Fruit fly (Drosophila melanogaster) whole organism, embryonic: ENCODE data around the gene Snm1.
A peak's percentile ranks its signal among the peaks of the same experiment; 100 is the strongest.

ENCODE experiments used
- BEAF-32 ChIP-seq: fragments of 200-800 bp; sonication (Bioruptor generic); optimal IDR thresholded peaks from 3 replicates; lab custom pipeline; 2017; ENCODE audit warnings: missing biosample characterization, missing genetic modification characterization, mild to moderate bottlenecking, moderate library complexity, missing genetic modification reagents
- Bgb ChIP-seq: fragments of 200-800 bp; sonication (Bioruptor generic); IDR thresholded peaks from 2 replicates; pipeline ENCODE4 v1.3.6; 2022; ENCODE audit warnings: missing biosample characterization, missing genetic modification characterization; ENCODE audit not compliant: partially characterized antibody
- Bteb2 ChIP-seq: fragments of 200-800 bp; sonication (Bioruptor generic); optimal IDR thresholded peaks from 2 replicates; lab custom pipeline; 2016; ENCODE audit warnings: missing biosample characterization, missing genetic modification characterization
- CG11504 ChIP-seq: fragments of 200-800 bp; sonication (Bioruptor generic); optimal IDR thresholded peaks from 3 replicates; lab custom pipeline; 2019; ENCODE audit warnings: missing biosample characterization, mild to moderate bottlenecking, missing genetic modification characterization, moderate library complexity
- CG12155 ChIP-seq: fragments of 200-800 bp; sonication (Bioruptor generic); optimal IDR thresholded peaks from 3 replicates; lab custom pipeline; 2016; ENCODE audit warnings: missing biosample characterization, missing genetic modification characterization
- CG12769 ChIP-seq: fragments of 200-800 bp; sonication (Bioruptor generic); optimal IDR thresholded peaks from 2 replicates; lab custom pipeline; 2019; ENCODE audit warnings: missing biosample characterization, mild to moderate bottlenecking, missing genetic modification characterization, moderate library complexity
- CG13424 ChIP-seq: fragments of 200-800 bp; sonication (Bioruptor generic); optimal IDR thresholded peaks from 2 replicates; lab custom pipeline; 2019; ENCODE audit warnings: missing biosample characterization, mild to moderate bottlenecking, missing genetic modification characterization, moderate library complexity
- CG13624 ChIP-seq: fragments of 200-800 bp; sonication (Bioruptor generic); optimal IDR thresholded peaks from 2 replicates; lab custom pipeline; 2016; ENCODE audit warnings: missing biosample characterization, missing genetic modification characterization
- CG15479 ChIP-seq: fragments of 200-800 bp; sonication (Bioruptor generic); optimal IDR thresholded peaks from 3 replicates; lab custom pipeline; 2019; ENCODE audit warnings: missing biosample characterization, mild to moderate bottlenecking, missing genetic modification characterization, moderate library complexity
- CG1792 ChIP-seq: fragments of 200-800 bp; sonication (Bioruptor generic); optimal IDR thresholded peaks from 2 replicates; lab custom pipeline; 2016; ENCODE audit warnings: missing biosample characterization, missing genetic modification characterization
- CG32767 ChIP-seq: fragments of 200-800 bp; sonication (Bioruptor generic); IDR thresholded peaks from 2 replicates; pipeline ENCODE4 v1.3.6; 2022; ENCODE audit warnings: missing biosample characterization, missing genetic modification characterization
- CG6175 ChIP-seq: fragments of 200-800 bp; sonication (Bioruptor generic); IDR thresholded peaks from 3 replicates; pipeline ENCODE4 v1.3.6; 2022; ENCODE audit warnings: missing biosample characterization, missing genetic modification characterization
- CG6272 ChIP-seq: fragments of 200-800 bp; sonication (Bioruptor generic); IDR thresholded peaks from 2 replicates; pipeline ENCODE4 v1.3.6; 2022; ENCODE audit warnings: missing biosample characterization, missing genetic modification characterization
- CG6689 ChIP-seq: fragments of 200-800 bp; sonication (Bioruptor generic); IDR thresholded peaks from 2 replicates; pipeline ENCODE4 v1.3.6; 2022; ENCODE audit warnings: missing biosample characterization, missing genetic modification characterization
- CG6791 ChIP-seq: fragments of 200-800 bp; sonication (Bioruptor generic); IDR thresholded peaks from 3 replicates; pipeline ENCODE4 v1.3.6; 2022; ENCODE audit warnings: missing biosample characterization, missing genetic modification characterization; ENCODE audit not compliant: partially characterized antibody
- CG7745 ChIP-seq: fragments of 200-800 bp; sonication (Bioruptor generic); optimal IDR thresholded peaks from 2 replicates; lab custom pipeline; 2018; ENCODE audit warnings: missing biosample characterization, mild to moderate bottlenecking, missing genetic modification characterization, moderate library complexity
- CG9609 ChIP-seq: fragments of 200-800 bp; sonication (Bioruptor generic); optimal IDR thresholded peaks from 3 replicates; lab custom pipeline; 2016; ENCODE audit warnings: missing biosample characterization, missing genetic modification characterization
- Camta ChIP-seq: fragments of 200-800 bp; sonication (Bioruptor generic); optimal IDR thresholded peaks from 2 replicates; lab custom pipeline; 2016; ENCODE audit warnings: missing biosample characterization, missing genetic modification characterization
- Deaf1 ChIP-seq: fragments of 200-800 bp; optimal IDR thresholded peaks from 3 replicates; lab custom pipeline; 2019; ENCODE audit warnings: missing biosample characterization, mild to moderate bottlenecking, missing genetic modification characterization, moderate library complexity
- ERR ChIP-seq: fragments of 200-800 bp; sonication (Bioruptor generic); optimal IDR thresholded peaks from 2 replicates; lab custom pipeline; 2016; ENCODE audit warnings: missing biosample characterization, missing genetic modification characterization
- Fer2 ChIP-seq: fragments of 200-800 bp; sonication (Bioruptor generic); optimal IDR thresholded peaks from 2 replicates; lab custom pipeline; 2018; ENCODE audit warnings: missing biosample characterization, mild to moderate bottlenecking, missing genetic modification characterization, moderate library complexity
- Hmx ChIP-seq: fragments of 200-800 bp; sonication (Bioruptor generic); optimal IDR thresholded peaks from 2 replicates; lab custom pipeline; 2016; ENCODE audit warnings: missing biosample characterization, missing genetic modification characterization
- Lpt ChIP-seq: fragments of >200 bp; optimal IDR thresholded peaks from 2 replicates; lab custom pipeline; 2018; ENCODE audit warnings: missing biosample characterization, missing genetic modification characterization
- Mrtf ChIP-seq: fragments of 200-800 bp; sonication (Bioruptor generic); IDR thresholded peaks from 3 replicates; pipeline ENCODE4 v1.3.6; 2022; ENCODE audit warnings: missing biosample characterization, missing genetic modification characterization
- NK7.1 ChIP-seq: fragments of 200-800 bp; sonication (Bioruptor generic); optimal IDR thresholded peaks from 3 replicates; lab custom pipeline; 2016; ENCODE audit warnings: missing biosample characterization, missing genetic modification characterization
- NfI ChIP-seq: fragments of 200-800 bp; sonication (Bioruptor generic); optimal IDR thresholded peaks from 3 replicates; lab custom pipeline; 2018; ENCODE audit warnings: missing biosample characterization, mild to moderate bottlenecking, missing genetic modification characterization, moderate library complexity
- Poxn ChIP-seq: fragments of 200-800 bp; sonication (Bioruptor generic); IDR thresholded peaks from 2 replicates; pipeline ENCODE4 v1.3.6; 2022; ENCODE audit warnings: missing biosample characterization, missing genetic modification characterization
- Ravus ChIP-seq: fragments of 200-800 bp; sonication (Bioruptor generic); IDR thresholded peaks from 2 replicates; pipeline ENCODE4 v1.3.6; 2022; ENCODE audit warnings: missing biosample characterization, missing genetic modification characterization
- Sry-β ChIP-seq: fragments of 200-800 bp; sonication (Bioruptor generic); optimal IDR thresholded peaks from 2 replicates; lab custom pipeline; 2018; ENCODE audit warnings: missing biosample characterization, mild to moderate bottlenecking, missing genetic modification characterization, moderate library complexity
- Stat92E ChIP-seq, 3 experiments: fragments of >200 bp in 2 of 3; fragments of 200-800 bp in 1 of 3; sonication (Bioruptor generic) in 1 of 3; optimal IDR thresholded peaks; 2 replicates each; lab custom pipeline; 2017 to 2019; ENCODE audit warnings: missing biosample characterization in 3 of 3, missing genetic modification characterization in 3 of 3, mild to moderate bottlenecking in 1 of 3, moderate library complexity in 1 of 3
- TFAM ChIP-seq: fragments of 200-800 bp; sonication (Bioruptor generic); optimal IDR thresholded peaks from 2 replicates; lab custom pipeline; 2017; ENCODE audit warnings: missing biosample characterization, missing genetic modification characterization, inconsistent platforms
- amos ChIP-seq: fragments of 200-800 bp; sonication (Bioruptor generic); IDR thresholded peaks from 2 replicates; pipeline ENCODE4 v1.3.6; 2022; ENCODE audit warnings: missing biosample characterization, missing genetic modification characterization; ENCODE audit not compliant: partially characterized antibody
- bbx ChIP-seq: fragments of 200-800 bp; sonication (Bioruptor generic); IDR thresholded peaks from 2 replicates; pipeline ENCODE4 v1.3.6; 2022; ENCODE audit warnings: missing biosample characterization, missing genetic modification characterization; ENCODE audit not compliant: partially characterized antibody
- crol ChIP-seq: fragments of 200-800 bp; sonication (Bioruptor generic); IDR thresholded peaks from 2 replicates; pipeline ENCODE4 v1.3.6; 2022; ENCODE audit warnings: missing biosample characterization, missing genetic modification characterization
- dati ChIP-seq: fragments of 200-800 bp; sonication (Bioruptor generic); IDR thresholded peaks from 2 replicates; pipeline ENCODE4 v1.3.6; 2022; ENCODE audit warnings: missing biosample characterization, missing genetic modification characterization
- gem ChIP-seq: fragments of 200-800 bp; sonication (Bioruptor generic); optimal IDR thresholded peaks from 2 replicates; lab custom pipeline; 2019; ENCODE audit warnings: missing biosample characterization, mild to moderate bottlenecking, missing genetic modification characterization, moderate library complexity
- gro ChIP-seq: fragments of 200-800 bp; sonication (Bioruptor generic); optimal IDR thresholded peaks from 2 replicates; lab custom pipeline; 2016; ENCODE audit warnings: missing biosample characterization, missing genetic modification characterization
- gsb ChIP-seq: fragments of 200-800 bp; sonication (Bioruptor generic); IDR thresholded peaks from 2 replicates; pipeline ENCODE4 v1.3.6; 2022; ENCODE audit warnings: missing biosample characterization, missing genetic modification characterization
- gsb-n ChIP-seq: fragments of 200-800 bp; sonication (Bioruptor generic); optimal IDR thresholded peaks from 3 replicates; lab custom pipeline; 2018; ENCODE audit warnings: missing biosample characterization, mild to moderate bottlenecking, missing genetic modification characterization
- h ChIP-seq: fragments of >200 bp; optimal IDR thresholded peaks from 2 replicates; lab custom pipeline; 2017
- ham ChIP-seq: fragments of 200-800 bp; sonication (Bioruptor generic); IDR thresholded peaks from 2 replicates; pipeline ENCODE4 v1.3.6; 2022; ENCODE audit warnings: missing biosample characterization, missing genetic modification characterization
- mam ChIP-seq: fragments of 200-800 bp; sonication (Bioruptor generic); optimal IDR thresholded peaks from 3 replicates; lab custom pipeline; 2016; ENCODE audit warnings: missing biosample characterization, missing genetic modification characterization
- nmo ChIP-seq: fragments of 200-800 bp; sonication (Bioruptor generic); optimal IDR thresholded peaks from 2 replicates; lab custom pipeline; 2018; ENCODE audit warnings: missing biosample characterization, mild to moderate bottlenecking, missing genetic modification characterization, moderate library complexity
- nom ChIP-seq: fragments of 200-800 bp; sonication (Bioruptor generic); optimal IDR thresholded peaks from 2 replicates; lab custom pipeline; 2017; ENCODE audit warnings: missing biosample characterization, missing genetic modification characterization, mild to moderate bottlenecking, moderate library complexity, missing genetic modification reagents
- peb ChIP-seq: fragments of 200-800 bp; sonication (Bioruptor generic); IDR thresholded peaks from 2 replicates; pipeline ENCODE4 v1.3.6; 2022; ENCODE audit warnings: missing biosample characterization, missing genetic modification characterization
- pfk ChIP-seq: fragments of 200-800 bp; sonication (Bioruptor generic); optimal IDR thresholded peaks from 2 replicates; lab custom pipeline; 2018; ENCODE audit warnings: missing biosample characterization, mild to moderate bottlenecking, missing genetic modification characterization, moderate library complexity
- shn ChIP-seq: fragments of 200-800 bp; sonication (Bioruptor generic); optimal IDR thresholded peaks from 3 replicates; lab custom pipeline; 2016; ENCODE audit warnings: missing biosample characterization, missing genetic modification characterization
- slp2 ChIP-seq: fragments of 200-800 bp; sonication (Bioruptor generic); optimal IDR thresholded peaks from 2 replicates; lab custom pipeline; 2016; ENCODE audit warnings: missing biosample characterization, missing genetic modification characterization
- stwl ChIP-seq: fragments of 200-800 bp; sonication (Bioruptor generic); optimal IDR thresholded peaks from 3 replicates; lab custom pipeline; 2018; ENCODE audit warnings: missing biosample characterization, mild to moderate bottlenecking, missing genetic modification characterization, moderate library complexity
- tna ChIP-seq: fragments of 200-800 bp; sonication (Bioruptor generic); IDR thresholded peaks from 2 replicates; pipeline ENCODE4 v1.3.6; 2022; ENCODE audit warnings: missing biosample characterization, missing genetic modification characterization; ENCODE audit not compliant: partially characterized antibody
- tx ChIP-seq: fragments of 200-800 bp; sonication (Bioruptor generic); optimal IDR thresholded peaks from 2 replicates; lab custom pipeline; 2016; ENCODE audit warnings: missing biosample characterization, missing genetic modification characterization
- vvl ChIP-seq: fragments of 200-800 bp; sonication (Bioruptor generic); IDR thresholded peaks from 2 replicates; pipeline ENCODE4 v1.3.6; 2022; ENCODE audit warnings: missing biosample characterization, missing genetic modification characterization

The Snm1 gene

dm6 chr3R:5564775-5565190 lies 9.9 kb downstream of the Snm1 start, which contains the start of the genes CG14671 and CG12746 (continued):
- no peak for TF ChIP-seq Stat92E (GFP tag; optimal IDR thresholded peaks at IDR 0.05; lab: Kevin White, UChicago)
- TF ChIP-seq CG6272 (GFP tag; lab: Robert Waterston, UW), result no peak
- TF ChIP-seq dati (GFP tag; lab: Robert Waterston, UW), result no peak
- TF ChIP-seq tna (GFP tag; lab: Robert Waterston, UW), result no peak
- no peak for TF ChIP-seq vvl (GFP tag; lab: Robert Waterston, UW)
- TF ChIP-seq Fer2 (tag; lab: Kevin White, UChicago), result no peak
- TF ChIP-seq Poxn, result no peak
- 0 out of 3 replicates have a peak, but pooled peaks have one; percentile 26 for TF ChIP-seq Mrtf (GFP tag; lab: Robert Waterston, UW)
- no peak for TF ChIP-seq CG12769
- TF ChIP-seq gsb (GFP tag; lab: Robert Waterston, UW), result no peak
- TF ChIP-seq Lpt (GFP tag; lab: Kevin White, UChicago), result no peak
- TF ChIP-seq CG1792 (GFP tag; lab: Kevin White, UChicago), result no peak
- peak; percentile 94 for TF ChIP-seq crol
- no peak for TF ChIP-seq peb (GFP tag; lab: Robert Waterston, UW)
- TF ChIP-seq Bgb (GFP tag; lab: Robert Waterston, UW), result peak; percentile 20; the same call in 1 of the 2 replicates
- TF ChIP-seq bbx, result peak; percentile 29; the same call in 1 of the 2 replicates
- no peak for TF ChIP-seq gro (GFP tag; lab: Kevin White, UChicago)
- peak; percentile 57 for TF ChIP-seq CG15479 (GFP tag; lab: Kevin White, UChicago)
- peak; percentile 14 for TF ChIP-seq tx (GFP tag; lab: Kevin White, UChicago)
- TF ChIP-seq ERR (GFP tag; lab: Kevin White, UChicago), result no peak
- TF ChIP-seq Sry-β (GFP tag; lab: Kevin White, UChicago), result peak; percentile 88
- no peak for TF ChIP-seq CG7745 (tag; lab: Kevin White, UChicago)
- TF ChIP-seq TFAM (GFP tag; lab: Kevin White, UChicago), result no peak
- TF ChIP-seq amos (GFP tag; lab: Robert Waterston, UW), result no peak; the same call in 1 of the 2 replicates
- peak; percentile 28 for TF ChIP-seq BEAF-32 (GFP tag; lab: Kevin White, UChicago)
- TF ChIP-seq CG6175, result no peak
- no peak for TF ChIP-seq gem (tag; lab: Kevin White, UChicago)
- TF ChIP-seq Deaf1 (tag; lab: Kevin White, UChicago), result peak; percentile 58
- peak; percentile 35 for TF ChIP-seq stwl (tag; lab: Kevin White, UChicago)
- TF ChIP-seq nmo, result peak; percentile 34
- TF ChIP-seq Hmx (GFP tag; lab: Kevin White, UChicago), result no peak
- TF ChIP-seq nom (GFP tag; lab: Kevin White, UChicago), result peak; percentile 4
- TF ChIP-seq Camta (GFP tag; lab: Kevin White, UChicago), result no peak
- no peak for TF ChIP-seq CG12155 (GFP tag; lab: Kevin White, UChicago)
- no peak for TF ChIP-seq NfI
- no peak for TF ChIP-seq pfk (GFP tag; lab: Kevin White, UChicago)
- TF ChIP-seq ham (GFP tag; lab: Robert Waterston, UW), result no peak
- TF ChIP-seq CG6791 (GFP tag; lab: Robert Waterston, UW), result no peak
- no peak for TF ChIP-seq h (lab: Kevin White, UChicago)
- TF ChIP-seq CG32767 (GFP tag; lab: Robert Waterston, UW), result no peak
- no peak for TF ChIP-seq mam (GFP tag; lab: Kevin White, UChicago)
- no peak for TF ChIP-seq slp2 (GFP tag; lab: Kevin White, UChicago)
- TF ChIP-seq shn (GFP tag; lab: Kevin White, UChicago), result no peak
- no peak for TF ChIP-seq CG13624 (GFP tag; lab: Kevin White, UChicago)
- TF ChIP-seq CG11504, result no peak
- no peak for TF ChIP-seq Ravus (GFP tag; lab: Robert Waterston, UW)
- TF ChIP-seq gsb-n (tag; lab: Kevin White, UChicago), result no peak
- no peak for TF ChIP-seq CG9609 (GFP tag; lab: Kevin White, UChicago)
- TF ChIP-seq Bteb2 (GFP tag; lab: Kevin White, UChicago), result no peak
- no peak for TF ChIP-seq NK7.1 (GFP tag; lab: Kevin White, UChicago)
- no peak for TF ChIP-seq CG6689 (GFP tag; lab: Robert Waterston, UW)
- no peak for TF ChIP-seq CG13424 (tag; lab: Kevin White, UChicago)
